Worm (Caenorhabditis elegans) whole organism, L1 larva: ENCODE data around the gene pmk-1.
A peak's percentile ranks its signal among the peaks of the same experiment; 100 is the strongest.

Experiments used
- C04F5.9 ChIP-seq: sonication (generic microtip); optimal IDR thresholded peaks from 2 replicates; lab custom pipeline; 2016; ENCODE audit warnings: missing genetic modification characterization, missing compliant biosample characterization
- F16B12.6 ChIP-seq: fragments of 150-350 bp; optimal IDR thresholded peaks from 2 replicates; lab custom pipeline; 2014; ENCODE audit warnings: missing biosample characterization, missing genetic modification characterization
- Y116A8C.19 ChIP-seq: sonication (generic microtip); optimal IDR thresholded peaks from 2 replicates; lab custom pipeline; 2016; ENCODE audit warnings: missing compliant biosample characterization, missing genetic modification characterization, borderline replicate concordance
- aha-1 ChIP-seq: fragments of 150-350 bp; optimal IDR thresholded peaks from 2 replicates; lab custom pipeline; 2014; ENCODE audit warnings: missing biosample characterization, missing genetic modification characterization
- alr-1 ChIP-seq: fragments of 200-800 bp; sonication (Bioruptor generic); optimal IDR thresholded peaks from 2 replicates; lab custom pipeline; 2018; ENCODE audit warnings: borderline replicate concordance, mild to moderate bottlenecking, missing genetic modification characterization, missing compliant biosample characterization
- ama-1 ChIP-seq: fragments of 150-350 bp; optimal IDR thresholded peaks from 2 replicates; lab custom pipeline; 2014
- blmp-1 ChIP-seq: fragments of 150-350 bp; optimal IDR thresholded peaks from 2 replicates; lab custom pipeline; 2014; ENCODE audit warnings: missing biosample characterization, missing genetic modification characterization
- ceh-82 ChIP-seq, 3 experiments: fragments of 150-350 bp in 1 of 3; sonication (generic microtip) in 2 of 3; optimal IDR thresholded peaks; 2 replicates each; lab custom pipeline; 2014 to 2017; ENCODE audit warnings: missing biosample characterization in 3 of 3, missing genetic modification characterization in 3 of 3
- ceh-88 ChIP-seq: fragments of 200-800 bp; sonication (Bioruptor generic); IDR thresholded peaks from 2 replicates; pipeline ENCODE4 v1.3.6; 2022; ENCODE audit warnings: missing genetic modification characterization, missing compliant biosample characterization
- ceh-90 ChIP-seq: sonication (generic microtip); optimal IDR thresholded peaks from 2 replicates; lab custom pipeline; 2016; ENCODE audit warnings: missing genetic modification characterization, missing compliant biosample characterization
- dpl-1 ChIP-seq, 3 experiments: fragments of 150-350 bp in 2 of 3; sonication (generic microtip) in 1 of 3; optimal IDR thresholded peaks; 2 replicates each; lab custom pipeline; 2014 to 2017; ENCODE audit warnings: missing biosample characterization in 3 of 3, missing genetic modification characterization in 3 of 3, missing genetic modification reagents in 3 of 3
- efl-1 ChIP-seq, 4 experiments: fragments of 150-350 bp; optimal IDR thresholded peaks in 3 of 4; peaks in 1 of 4; 1 replicate in 1 of 4; 2 replicates in 3 of 4; lab custom pipeline; 2014; ENCODE audit warnings: missing biosample characterization in 2 of 4, missing genetic modification characterization in 2 of 4, missing genetic modification reagents in 2 of 4
- egl-13 ChIP-seq: sonication (generic microtip); optimal IDR thresholded peaks from 2 replicates; lab custom pipeline; 2016; ENCODE audit warnings: missing genotype, missing genetic modification reagents, missing genetic modification characterization, missing compliant biosample characterization
- egl-27 ChIP-seq, 2 experiments: fragments of 150-350 bp in 1 of 2; sonication (generic microtip); optimal IDR thresholded peaks; 3 replicates each; lab custom pipeline; 2017 to 2018; ENCODE audit warnings: missing biosample characterization in 2 of 2, missing genetic modification characterization in 2 of 2, missing genetic modification reagents in 2 of 2
- elt-3 ChIP-seq, 6 experiments: fragments of 150-350 bp in 1 of 6; sonication (generic microtip); optimal IDR thresholded peaks; 2 replicates each; lab custom pipeline; 2017 to 2018; ENCODE audit warnings: missing biosample characterization in 6 of 6, missing genetic modification characterization in 6 of 6, inconsistent platforms in 1 of 6
- ets-5 ChIP-seq: fragments of 200-800 bp; sonication (Bioruptor generic); IDR thresholded peaks from 2 replicates; pipeline ENCODE4 v1.3.6; 2022; ENCODE audit warnings: missing genetic modification characterization, missing compliant biosample characterization
- fkh-4 ChIP-seq: sonication (generic microtip); optimal IDR thresholded peaks from 2 replicates; lab custom pipeline; 2016; ENCODE audit warnings: missing compliant biosample characterization, missing genetic modification characterization, borderline replicate concordance
- fkh-8 ChIP-seq: sonication (generic microtip); optimal IDR thresholded peaks from 2 replicates; lab custom pipeline; 2016; ENCODE audit warnings: mild to moderate bottlenecking, missing genetic modification characterization, missing compliant biosample characterization
- fos-1 ChIP-seq: fragments of 150-350 bp; optimal IDR thresholded peaks from 2 replicates; lab custom pipeline; 2014; ENCODE audit warnings: missing biosample characterization, missing genetic modification characterization
- grh-1 ChIP-seq: fragments of 200-800 bp; sonication (Bioruptor generic); IDR thresholded peaks from 2 replicates; pipeline ENCODE4 v1.3.6; 2022; ENCODE audit warnings: missing genetic modification reagents, missing genetic modification characterization, missing compliant biosample characterization
- hpl-2 ChIP-seq: fragments of 150-350 bp; optimal IDR thresholded peaks from 2 replicates; lab custom pipeline; 2014; ENCODE audit warnings: missing biosample characterization, missing genetic modification reagents, missing genetic modification characterization
- irx-1 ChIP-seq: sonication (generic microtip); optimal IDR thresholded peaks from 2 replicates; lab custom pipeline; 2016; ENCODE audit warnings: missing genetic modification characterization, missing compliant biosample characterization
- lin-13 ChIP-seq: fragments of 150-350 bp; optimal IDR thresholded peaks from 2 replicates; lab custom pipeline; 2014; ENCODE audit warnings: missing biosample characterization, missing genetic modification reagents, missing genetic modification characterization
- lin-14 ChIP-seq: fragments of 200-800 bp; sonication (Bioruptor generic); optimal IDR thresholded peaks from 2 replicates; lab custom pipeline; 2018; ENCODE audit warnings: mild to moderate bottlenecking, missing genetic modification characterization, moderate library complexity, missing compliant biosample characterization
- lin-15B ChIP-seq: fragments of 150-350 bp; sonication (generic microtip); optimal IDR thresholded peaks from 3 replicates; lab custom pipeline; 2014; ENCODE audit warnings: missing biosample characterization, missing genetic modification characterization
- lin-35 ChIP-seq, 2 experiments: fragments of 150-350 bp; optimal IDR thresholded peaks; 2 replicates each; lab custom pipeline; 2014; ENCODE audit warnings: missing biosample characterization in 2 of 2, missing genetic modification characterization in 2 of 2, missing genetic modification reagents in 2 of 2
- lir-3 ChIP-seq: sonication (generic microtip); optimal IDR thresholded peaks from 2 replicates; lab custom pipeline; 2016; ENCODE audit warnings: mild to moderate bottlenecking, missing genetic modification characterization, moderate library complexity, missing compliant biosample characterization; ENCODE audit not compliant: poor library complexity
- mef-2 ChIP-seq: fragments of 150-350 bp; optimal IDR thresholded peaks from 2 replicates; lab custom pipeline; 2014; ENCODE audit warnings: missing biosample characterization, missing genetic modification characterization
- nhr-11 ChIP-seq: fragments of 150-350 bp; optimal IDR thresholded peaks from 2 replicates; lab custom pipeline; 2014; ENCODE audit warnings: missing biosample characterization, missing genetic modification characterization
- nhr-12 ChIP-seq: sonication (generic microtip); optimal IDR thresholded peaks from 2 replicates; lab custom pipeline; 2017; ENCODE audit warnings: missing biosample characterization, missing genetic modification characterization
- nhr-19 ChIP-seq: fragments of 200-800 bp; sonication (Bioruptor generic); conservative IDR thresholded peaks from 2 replicates; pipeline ENCODE4 v1.3.6; 2022; ENCODE audit warnings: missing genetic modification characterization, missing compliant biosample characterization
- nhr-20 ChIP-seq: sonication (generic microtip); optimal IDR thresholded peaks from 2 replicates; lab custom pipeline; 2016; ENCODE audit warnings: mild to moderate bottlenecking, missing genetic modification characterization, missing compliant biosample characterization
- nhr-237 ChIP-seq: fragments of 150-350 bp; optimal IDR thresholded peaks from 2 replicates; lab custom pipeline; 2014; ENCODE audit warnings: missing biosample characterization, missing genetic modification characterization
- nhr-28 ChIP-seq: fragments of 150-350 bp; optimal IDR thresholded peaks from 2 replicates; lab custom pipeline; 2014; ENCODE audit warnings: missing biosample characterization, missing genetic modification characterization
- nhr-84 ChIP-seq: sonication (generic microtip); optimal IDR thresholded peaks from 2 replicates; lab custom pipeline; 2017; ENCODE audit warnings: missing biosample characterization, missing genetic modification characterization
- nhr-90 ChIP-seq: sonication (generic microtip); optimal IDR thresholded peaks from 2 replicates; lab custom pipeline; 2016; ENCODE audit warnings: mild to moderate bottlenecking, missing genetic modification characterization, missing compliant biosample characterization; ENCODE audit not compliant: poor library complexity
- pax-3 ChIP-seq: fragments of 200-800 bp; sonication (Bioruptor generic); optimal IDR thresholded peaks from 2 replicates; lab custom pipeline; 2018; ENCODE audit warnings: mild to moderate bottlenecking, missing genetic modification characterization, moderate library complexity, missing compliant biosample characterization
- rnt-1 ChIP-seq: sonication (generic microtip); optimal IDR thresholded peaks from 2 replicates; lab custom pipeline; 2016; ENCODE audit warnings: mild to moderate bottlenecking, missing genetic modification characterization, moderate library complexity, missing compliant biosample characterization
- snu-23 ChIP-seq: sonication (generic microtip); optimal IDR thresholded peaks from 2 replicates; lab custom pipeline; 2016; ENCODE audit warnings: missing genetic modification characterization, missing compliant biosample characterization
- sox-4 ChIP-seq: sonication (generic microtip); optimal IDR thresholded peaks from 2 replicates; lab custom pipeline; 2016; ENCODE audit warnings: missing genetic modification characterization, missing compliant biosample characterization
- swsn-7 ChIP-seq: sonication (generic microtip); optimal IDR thresholded peaks from 2 replicates; lab custom pipeline; 2016; ENCODE audit warnings: missing genetic modification characterization, missing compliant biosample characterization
- unc-130 ChIP-seq: fragments of 150-350 bp; optimal IDR thresholded peaks from 2 replicates; lab custom pipeline; 2017; ENCODE audit warnings: missing biosample characterization, missing genetic modification characterization, inconsistent platforms
- unc-86 ChIP-seq: sonication (generic microtip); optimal IDR thresholded peaks from 2 replicates; lab custom pipeline; 2016; ENCODE audit warnings: missing genetic modification characterization, missing compliant biosample characterization
- unc-98 ChIP-seq: fragments of 200-800 bp; sonication (Bioruptor generic); IDR thresholded peaks from 2 replicates; pipeline ENCODE4 v1.3.6; 2022; ENCODE audit warnings: missing genetic modification characterization, missing compliant biosample characterization
- xbp-1 ChIP-seq: sonication (generic microtip); optimal IDR thresholded peaks from 2 replicates; lab custom pipeline; 2016; ENCODE audit warnings: missing genetic modification characterization, missing compliant biosample characterization
- zag-1 ChIP-seq: fragments of 150-350 bp; optimal IDR thresholded peaks from 2 replicates; lab custom pipeline; 2014; ENCODE audit warnings: missing biosample characterization, missing genetic modification characterization
- ztf-11 ChIP-seq, 2 experiments: sonication (generic microtip); optimal IDR thresholded peaks; 2 replicates each; lab custom pipeline; 2016 to 2017; ENCODE audit warnings: missing genetic modification characterization in 2 of 2, missing biosample characterization in 1 of 2, missing compliant biosample characterization in 1 of 2

The pmk-1 gene

ce11 chrIV:8105083-8105482 is 43.5 kb upstream of the pmk-1 start:
- TF ChIP-seq zag-1 (tag; lab: Kevin White, UChicago) (no peak), alr-1 (tag; lab: Kevin White, UChicago) (no peak), ceh-88 (no peak), fos-1 (tag; lab: Kevin White, UChicago) (no peak), nhr-28 (tag; lab: Kevin White, UChicago) (no peak), lir-3 (no peak), nhr-19 (no peak), nhr-237 (no peak), C04F5.9 (no peak), Y116A8C.19 (tag; lab: Kevin White, UChicago) (no peak), egl-27 (tag; optimal IDR thresholded peaks at IDR 0.05; lab: Kevin White, UChicago) (no peak)

- TF ChIP-seq blmp-1 = no peak
- no peak for TF ChIP-seq ama-1 (lab: Kevin White, UChicago)
- TF ChIP-seq nhr-20 (tag; lab: Kevin White, UChicago) = no peak
- TF ChIP-seq fkh-8 (tag; lab: Kevin White, UChicago) = no peak
- no peak for TF ChIP-seq unc-130 (tag; lab: Kevin White, UChicago)
- no peak for TF ChIP-seq lin-14 (GFP tag; lab: Kevin White, UChicago)
- no peak for TF ChIP-seq dpl-1 (GFP tag; optimal IDR thresholded peaks at IDR 0.05; lab: Kevin White, UChicago)
- no peak for TF ChIP-seq lin-35 (GFP tag; optimal IDR thresholded peaks at IDR 0.05; lab: Kevin White, UChicago)
- TF ChIP-seq hpl-2 (GFP tag; lab: Kevin White, UChicago) = no peak
- TF ChIP-seq ceh-90 (tag; lab: Kevin White, UChicago) = no peak
- no peak for TF ChIP-seq nhr-90 (tag; lab: Kevin White, UChicago)
- no peak for TF ChIP-seq elt-3 (tag; optimal IDR thresholded peaks at IDR 0.05; lab: Kevin White, UChicago)
- no peak for TF ChIP-seq fkh-4 (tag; lab: Kevin White, UChicago)
- TF ChIP-seq sox-4 (tag; lab: Kevin White, UChicago) = no peak
- TF ChIP-seq zag-1 (tag; lab: Kevin White, UChicago) = no peak
These were observed 41.1 kb upstream of the pmk-1 start, which contains the start of gene rabs-5 for ce11 chrIV:8107502-8107901. Gene rabs-5, minus strand, starts transcription at chrIV:8107602.

- TF ChIP-seq unc-98 (GFP tag; lab: Robert Waterston, UW) (no peak), sox-4 (tag; lab: Kevin White, UChicago) (no peak), nhr-12 (tag; lab: Kevin White, UChicago) (no peak), ceh-88 (no peak), F16B12.6 (tag; lab: Kevin White, UChicago) (peak; percentile 36), mef-2 (tag; lab: Kevin White, UChicago) (no peak), egl-27 (tag; optimal IDR thresholded peaks at IDR 0.05; lab: Kevin White, UChicago) (no peak), efl-1 (optimal IDR thresholded peaks at IDR 0.05; lab: Kevin White, UChicago) (peak in 1 of 2 experiments; percentile 16), efl-1 (GFP tag; optimal IDR thresholded peaks at IDR 0.05 in 1 of 2; lab: Kevin White, UChicago) (peak in 1 of 2 experiments; percentile 73), rnt-1 (tag; lab: Kevin White, UChicago) (peak; percentile 43), fos-1 (tag; lab: Kevin White, UChicago) (no peak), lin-15B (tag; lab: Kevin White, UChicago) (no peak), aha-1 (tag; lab: Kevin White, UChicago) (no peak), lin-13 (GFP tag; lab: Kevin White, UChicago) (no peak), grh-1 (GFP tag; lab: Robert Waterston, UW) (no peak), fkh-4 (tag; lab: Kevin White, UChicago) (no peak), nhr-84 (tag; lab: Kevin White, UChicago) (no peak), elt-3 (tag; optimal IDR thresholded peaks at IDR 0.05; lab: Kevin White, UChicago) (no peak), unc-86 (tag; lab: Kevin White, UChicago) (no peak), irx-1 (no peak), snu-23 (GFP tag; lab: Kevin White, UChicago) (peak; percentile 57), lir-3 (no peak), pax-3 (no peak), ceh-90 (tag; lab: Kevin White, UChicago) (no peak), xbp-1 (tag; lab: Kevin White, UChicago) (no peak), nhr-11 (tag; lab: Kevin White, UChicago) (peak; percentile 16), ets-5 (GFP tag; lab: Robert Waterston, UW) (no peak), ceh-82 (tag; optimal IDR thresholded peaks at IDR 0.05; lab: Kevin White, UChicago) (peak in 1 of 3 experiments; percentile 38), lin-35 (GFP tag; optimal IDR thresholded peaks at IDR 0.05; lab: Kevin White, UChicago) (peak in 1 of 2 experiments; percentile 8), swsn-7 (no peak), nhr-19 (no peak), nhr-28 (tag; lab: Kevin White, UChicago) (no peak), ama-1 (lab: Kevin White, UChicago) (no peak), egl-13 (no peak), blmp-1 (peak; percentile 56), fkh-8 (tag; lab: Kevin White, UChicago) (peak; percentile 4), ztf-11 (tag; optimal IDR thresholded peaks at IDR 0.05; lab: Kevin White, UChicago) (no peak)
These were observed 36.4 kb upstream of the pmk-1 start, which contains the start of gene Y42H9AR.4 for ce11 chrIV:8112187-8112586. Gene Y42H9AR.4, minus strand, starts transcription at chrIV:8112218.
